Worm (Caenorhabditis elegans): ENCODE data around the gene H03G16.6.

- TF ChIP-seq ama-1 (optimal IDR thresholded peaks at IDR 0.05) (no peak), ces-1 (GFP tag; optimal IDR thresholded peaks at IDR 0.05) (no peak), lin-13 (GFP tag; optimal IDR thresholded peaks at IDR 0.05) (no peak), lin-39 (tag; optimal IDR thresholded peaks at IDR 0.05) (no peak), sptf-1 (tag; optimal IDR thresholded peaks at IDR 0.05) (no peak), nhr-28 (tag; optimal IDR thresholded peaks at IDR 0.05) (no peak), ceh-63 (GFP tag; optimal IDR thresholded peaks at IDR 0.05) (no peak), jun-1 (tag; optimal IDR thresholded peaks at IDR 0.05) (no peak), hlh-17 (GFP tag; optimal IDR thresholded peaks at IDR 0.05; ENCODE audit: borderline replicate concordance) (no peak)
Measured at ce11 chrX:15070137-15070536, 17.7 kb downstream of the H03G16.6 start.

Measured in whole organism, L1 larva.